Worm (Caenorhabditis elegans) whole organism, L2 larva: ENCODE data around the gene Y38E10A.28.

Experiments
- R02D3.7 ChIP-seq: fragments of 150-350 bp; optimal IDR thresholded peaks from 2 replicates; lab custom pipeline; 2014; ENCODE audit warnings: missing biosample characterization, missing genetic modification characterization
- ama-1 ChIP-seq: fragments of 150-350 bp; optimal IDR thresholded peaks from 2 replicates; lab custom pipeline; 2018; ENCODE audit warnings: inconsistent platforms
- lin-13 ChIP-seq: fragments of 150-350 bp; optimal IDR thresholded peaks from 2 replicates; lab custom pipeline; 2014; ENCODE audit warnings: missing biosample characterization, missing genetic modification reagents, missing genetic modification characterization
- lin-39 ChIP-seq: fragments of 150-350 bp; optimal IDR thresholded peaks from 2 replicates; lab custom pipeline; 2014; ENCODE audit warnings: missing biosample characterization, missing genetic modification reagents, missing genetic modification characterization
- lsy-2 ChIP-seq, 2 experiments: fragments of 150-350 bp in 1 of 2; sonication (generic microtip) in 1 of 2; optimal IDR thresholded peaks; 2 replicates each; lab custom pipeline; 2014 to 2017; ENCODE audit warnings: missing biosample characterization in 2 of 2, missing genetic modification characterization in 2 of 2
- mab-5 ChIP-seq: fragments of 150-350 bp; optimal IDR thresholded peaks from 2 replicates; lab custom pipeline; 2014; ENCODE audit warnings: missing biosample characterization, missing genetic modification characterization
- mdl-1 ChIP-seq, 2 experiments: fragments of 150-350 bp in 1 of 2; sonication (generic microtip) in 1 of 2; optimal IDR thresholded peaks; 2 replicates each; lab custom pipeline; 2017; ENCODE audit warnings: missing biosample characterization in 2 of 2, missing genetic modification characterization in 2 of 2
- nhr-21 ChIP-seq: fragments of 150-350 bp; optimal IDR thresholded peaks from 2 replicates; lab custom pipeline; 2014; ENCODE audit warnings: missing biosample characterization, missing genetic modification characterization
- sem-4 ChIP-seq: fragments of 150-350 bp; optimal IDR thresholded peaks from 2 replicates; lab custom pipeline; 2014; ENCODE audit warnings: missing biosample characterization, missing genetic modification reagents, missing genetic modification characterization
- ztf-11 ChIP-seq: sonication (generic microtip); optimal IDR thresholded peaks from 2 replicates; lab custom pipeline; 2017; ENCODE audit warnings: missing biosample characterization, missing genetic modification characterization

ce11 chrII:12669342-12669741 is 39.9 kb downstream of the Y38E10A.28 start:
- TF ChIP-seq lin-39 (tag; lab: Kevin White, UChicago) (no peak), R02D3.7 (tag; lab: Kevin White, UChicago) (no peak), ama-1 (lab: Kevin White, UChicago) (no peak), mdl-1 (tag; optimal IDR thresholded peaks at IDR 0.05; lab: Kevin White, UChicago) (no peak), nhr-21 (no peak), mab-5 (tag; lab: Kevin White, UChicago) (no peak), ztf-11 (no peak), sem-4 (no peak), lin-13 (no peak), lsy-2 (tag; optimal IDR thresholded peaks at IDR 0.05; lab: Kevin White, UChicago) (no peak)
